Fruit fly (Drosophila melanogaster) S2 (cell line): Measurements from ENCODE around the gene DopEcR.

Experiments
- CG8478 ChIP-seq: fragments of >200 bp; optimal IDR thresholded peaks from 2 replicates; lab custom pipeline; 2018
- CTCF ChIP-seq, 2 experiments: fragments of >200 bp; optimal IDR thresholded peaks; 2 replicates each; lab custom pipeline; 2018

dm6 chr3L:4380231-4380645 is at the start of gene DopEcR:
- no peak for TF ChIP-seq CTCF (optimal IDR thresholded peaks at IDR 0.05; lab: Kevin White, UChicago)
- TF ChIP-seq CG8478 (lab: Kevin White, UChicago) = no peak
